Fruit fly (Drosophila melanogaster) whole organism, embryonic: ENCODE data around the gene TTLL4A.
A peak's percentile ranks its signal among the peaks of the same experiment; 100 is the strongest.

Source experiments
- Ada2b ChIP-seq: fragments of 200-800 bp; sonication (Bioruptor generic); IDR thresholded peaks from 2 replicates; pipeline ENCODE4 v1.3.6; 2022; ENCODE audit warnings: missing biosample characterization, missing genetic modification characterization
- Antp ChIP-seq: fragments of 200-800 bp; sonication (Bioruptor generic); optimal IDR thresholded peaks from 3 replicates; lab custom pipeline; 2016; ENCODE audit warnings: missing biosample characterization, missing genetic modification characterization
- CG10462 ChIP-seq: fragments of 200-800 bp; sonication (Bioruptor generic); optimal IDR thresholded peaks from 2 replicates; lab custom pipeline; 2016; ENCODE audit warnings: missing biosample characterization, missing genetic modification characterization
- CG10654 ChIP-seq: fragments of 200-800 bp; sonication (Bioruptor generic); optimal IDR thresholded peaks from 2 replicates; lab custom pipeline; 2016; ENCODE audit warnings: missing biosample characterization, missing genetic modification characterization
- CG11560 ChIP-seq: fragments of 200-800 bp; sonication (Bioruptor generic); IDR thresholded peaks from 3 replicates; pipeline ENCODE4 v1.3.6; 2022; ENCODE audit warnings: missing biosample characterization, missing genetic modification characterization
- CG11723 ChIP-seq: fragments of 200-800 bp; sonication (Bioruptor generic); optimal IDR thresholded peaks from 2 replicates; lab custom pipeline; 2017; ENCODE audit warnings: missing biosample characterization, mild to moderate bottlenecking, missing genetic modification characterization
- CG12104 ChIP-seq: fragments of 200-800 bp; sonication (Bioruptor generic); optimal IDR thresholded peaks from 3 replicates; lab custom pipeline; 2016; ENCODE audit warnings: missing biosample characterization, missing genetic modification characterization
- CG13894 ChIP-seq: fragments of 200-800 bp; sonication (Bioruptor generic); optimal IDR thresholded peaks from 3 replicates; lab custom pipeline; 2018; ENCODE audit warnings: missing biosample characterization, mild to moderate bottlenecking, missing genetic modification characterization, moderate library complexity
- CG15601 ChIP-seq: fragments of 200-800 bp; sonication (Bioruptor generic); optimal IDR thresholded peaks from 3 replicates; lab custom pipeline; 2019; ENCODE audit warnings: missing biosample characterization, mild to moderate bottlenecking, missing genetic modification characterization, moderate library complexity
- CG17186 ChIP-seq: fragments of 200-800 bp; sonication (Bioruptor generic); optimal IDR thresholded peaks from 3 replicates; lab custom pipeline; 2017; ENCODE audit warnings: missing biosample characterization, missing genetic modification reagents, missing genetic modification characterization
- CG2116 ChIP-seq: fragments of 200-800 bp; sonication (Bioruptor generic); optimal IDR thresholded peaks from 3 replicates; lab custom pipeline; 2018; ENCODE audit warnings: missing biosample characterization, mild to moderate bottlenecking, missing genetic modification characterization
- CG31441 ChIP-seq: fragments of 200-800 bp; sonication (Bioruptor generic); IDR thresholded peaks from 2 replicates; pipeline ENCODE4 v1.3.6; 2022; ENCODE audit warnings: missing biosample characterization, missing genetic modification characterization
- CG34376 ChIP-seq: fragments of 200-800 bp; sonication (Bioruptor generic); optimal IDR thresholded peaks from 2 replicates; lab custom pipeline; 2018; ENCODE audit warnings: missing biosample characterization, mild to moderate bottlenecking, missing genetic modification characterization
- CG34422 ChIP-seq: fragments of 200-800 bp; sonication (Bioruptor generic); IDR thresholded peaks from 3 replicates; pipeline ENCODE4 v1.3.6; 2022; ENCODE audit warnings: missing biosample characterization, missing genetic modification characterization
- CG3838 ChIP-seq: fragments of 200-800 bp; sonication (Bioruptor generic); optimal IDR thresholded peaks from 3 replicates; lab custom pipeline; 2016; ENCODE audit warnings: missing biosample characterization, missing genetic modification characterization
- CG4707 ChIP-seq: fragments of 200-800 bp; sonication (Bioruptor generic); optimal IDR thresholded peaks from 2 replicates; lab custom pipeline; 2018; ENCODE audit warnings: missing biosample characterization, mild to moderate bottlenecking, missing genetic modification characterization, moderate library complexity
- CG4820 ChIP-seq: fragments of 200-800 bp; sonication (Bioruptor generic); optimal IDR thresholded peaks from 3 replicates; lab custom pipeline; 2016; ENCODE audit warnings: missing biosample characterization, missing genetic modification characterization
- CG8281 ChIP-seq: fragments of 200-800 bp; sonication (Bioruptor generic); optimal IDR thresholded peaks from 2 replicates; lab custom pipeline; 2018; ENCODE audit warnings: missing biosample characterization, mild to moderate bottlenecking, missing genetic modification characterization, moderate library complexity
- CG8359 ChIP-seq: fragments of 200-800 bp; sonication (Bioruptor generic); optimal IDR thresholded peaks from 2 replicates; lab custom pipeline; 2017; ENCODE audit warnings: missing biosample characterization, mild to moderate bottlenecking, missing genetic modification characterization, borderline replicate concordance
- CG8944 ChIP-seq: fragments of 200-800 bp; sonication (Bioruptor generic); optimal IDR thresholded peaks from 3 replicates; lab custom pipeline; 2016; ENCODE audit warnings: missing biosample characterization, missing genetic modification characterization
- CG9437 ChIP-seq: fragments of 200-800 bp; sonication (Bioruptor generic); optimal IDR thresholded peaks from 2 replicates; lab custom pipeline; 2018; ENCODE audit warnings: missing biosample characterization, mild to moderate bottlenecking, missing genetic modification characterization
- CG9817 ChIP-seq: fragments of 200-800 bp; sonication (Bioruptor generic); optimal IDR thresholded peaks from 2 replicates; lab custom pipeline; 2018; ENCODE audit warnings: missing biosample characterization, mild to moderate bottlenecking, missing genetic modification characterization, moderate library complexity
- CHES-1-like ChIP-seq: fragments of 200-800 bp; sonication (Bioruptor generic); optimal IDR thresholded peaks from 2 replicates; lab custom pipeline; 2016; ENCODE audit warnings: missing biosample characterization, missing genetic modification characterization
- Doc2 ChIP-seq: fragments of 200-800 bp; sonication (Bioruptor generic); IDR thresholded peaks from 2 replicates; pipeline ENCODE4 v1.3.6; 2022; ENCODE audit warnings: missing biosample characterization, missing genetic modification characterization
- Elba2 ChIP-seq: fragments of 200-800 bp; sonication (Bioruptor generic); optimal IDR thresholded peaks from 3 replicates; lab custom pipeline; 2016; ENCODE audit warnings: missing biosample characterization, missing genetic modification characterization
- Hand ChIP-seq: fragments of 200-800 bp; sonication (Bioruptor generic); optimal IDR thresholded peaks from 2 replicates; lab custom pipeline; 2017; ENCODE audit warnings: mild to moderate bottlenecking, missing biosample characterization, missing genetic modification reagents, missing genetic modification characterization
- Hmr ChIP-seq: fragments of 200-800 bp; sonication (Bioruptor generic); optimal IDR thresholded peaks from 3 replicates; lab custom pipeline; 2017; ENCODE audit warnings: mild to moderate bottlenecking, missing biosample characterization, missing genetic modification reagents, missing genetic modification characterization
- NFAT ChIP-seq: fragments of 200-800 bp; sonication (Bioruptor generic); IDR thresholded peaks from 2 replicates; pipeline ENCODE4 v1.3.6; 2022; ENCODE audit warnings: missing biosample characterization, missing genetic modification characterization
- Six4 ChIP-seq: fragments of 200-800 bp; sonication (Bioruptor generic); optimal IDR thresholded peaks from 2 replicates; lab custom pipeline; 2016; ENCODE audit warnings: missing biosample characterization, missing genetic modification characterization
- Sry-β ChIP-seq: fragments of 200-800 bp; sonication (Bioruptor generic); optimal IDR thresholded peaks from 2 replicates; lab custom pipeline; 2018; ENCODE audit warnings: missing biosample characterization, mild to moderate bottlenecking, missing genetic modification characterization, moderate library complexity
- Usf ChIP-seq: fragments of 200-800 bp; sonication (Bioruptor generic); optimal IDR thresholded peaks from 2 replicates; lab custom pipeline; 2017; ENCODE audit warnings: missing genotype, missing biosample characterization, missing genetic modification characterization
- Xbp1 ChIP-seq: fragments of 200-800 bp; sonication (Bioruptor generic); optimal IDR thresholded peaks from 3 replicates; lab custom pipeline; 2016; ENCODE audit warnings: missing biosample characterization, mild to moderate bottlenecking, missing genetic modification characterization
- ab ChIP-seq: fragments of 200-800 bp; sonication (Bioruptor generic); optimal IDR thresholded peaks from 2 replicates; lab custom pipeline; 2016; ENCODE audit warnings: missing biosample characterization, missing genetic modification characterization
- aop ChIP-seq: fragments of 200-800 bp; sonication (Bioruptor generic); IDR thresholded peaks from 2 replicates; pipeline ENCODE4 v1.3.6; 2022; ENCODE audit warnings: missing biosample characterization, missing genetic modification characterization
- bsh ChIP-seq, 2 experiments: fragments of 200-800 bp; sonication (Bioruptor generic); optimal IDR thresholded peaks; 2 replicates each; lab custom pipeline; 2017 to 2018; ENCODE audit warnings: mild to moderate bottlenecking in 2 of 2, missing biosample characterization in 2 of 2, missing genetic modification characterization in 2 of 2, moderate library complexity in 1 of 2
- chinmo ChIP-seq: fragments of 200-800 bp; sonication (Bioruptor generic); IDR thresholded peaks from 4 replicates; pipeline ENCODE4 v1.3.6; 2022; ENCODE audit warnings: missing biosample characterization, missing genetic modification characterization; ENCODE audit not compliant: partially characterized antibody
- crol ChIP-seq: fragments of 200-800 bp; sonication (Bioruptor generic); IDR thresholded peaks from 2 replicates; pipeline ENCODE4 v1.3.6; 2022; ENCODE audit warnings: missing biosample characterization, missing genetic modification characterization
- esg ChIP-seq: fragments of 200-800 bp; sonication (Bioruptor generic); conservative IDR thresholded peaks from 2 replicates; pipeline ENCODE4 v1.3.6; 2022; ENCODE audit warnings: missing biosample characterization, missing genetic modification characterization
- gcm ChIP-seq: fragments of 200-800 bp; sonication (Bioruptor generic); optimal IDR thresholded peaks from 2 replicates; lab custom pipeline; 2019; ENCODE audit warnings: missing biosample characterization, mild to moderate bottlenecking, missing genetic modification characterization, moderate library complexity
- grau ChIP-seq: fragments of 200-800 bp; optimal IDR thresholded peaks from 3 replicates; lab custom pipeline; 2019; ENCODE audit warnings: missing biosample characterization, mild to moderate bottlenecking, missing genetic modification characterization, moderate library complexity
- lilli ChIP-seq: fragments of 200-800 bp; sonication (Bioruptor generic); optimal IDR thresholded peaks from 3 replicates; lab custom pipeline; 2016; ENCODE audit warnings: missing biosample characterization, missing genetic modification characterization
- lov ChIP-seq, 2 experiments: fragments of 200-800 bp in 1 of 2; fragments of >200 bp in 1 of 2; sonication (Bioruptor generic) in 1 of 2; IDR thresholded peaks in 1 of 2; optimal IDR thresholded peaks in 1 of 2; 2 replicates in 1 of 2; 3 replicates in 1 of 2; pipeline versions ENCODE4 v1.3.6 to Lab custom; 2017 to 2022; ENCODE audit warnings: missing biosample characterization in 1 of 2, missing genetic modification characterization in 1 of 2
- oc ChIP-seq: fragments of 200-800 bp; sonication (Bioruptor generic); optimal IDR thresholded peaks from 2 replicates; lab custom pipeline; 2018; ENCODE audit warnings: missing biosample characterization, mild to moderate bottlenecking, missing genetic modification characterization, moderate library complexity
- row ChIP-seq: fragments of 200-800 bp; sonication (Bioruptor generic); IDR thresholded peaks from 3 replicates; pipeline ENCODE4 v1.3.6; 2022; ENCODE audit warnings: missing biosample characterization, missing genetic modification characterization
- salm ChIP-seq: fragments of 200-800 bp; sonication (Bioruptor generic); optimal IDR thresholded peaks from 2 replicates; lab custom pipeline; 2018; ENCODE audit warnings: missing biosample characterization, mild to moderate bottlenecking, missing genetic modification characterization
- sim ChIP-seq: fragments of 200-800 bp; sonication (Bioruptor generic); IDR thresholded peaks from 2 replicates; pipeline ENCODE4 v1.3.6; 2022; ENCODE audit warnings: missing biosample characterization, missing genetic modification characterization
- slou ChIP-seq: fragments of 200-800 bp; sonication (Bioruptor generic); optimal IDR thresholded peaks from 3 replicates; lab custom pipeline; 2016; ENCODE audit warnings: missing biosample characterization, missing genetic modification characterization
- sob ChIP-seq: fragments of 200-800 bp; sonication (Bioruptor generic); IDR thresholded peaks from 2 replicates; pipeline ENCODE4 v1.3.6; 2022; ENCODE audit warnings: missing biosample characterization, missing genetic modification characterization
- ssp ChIP-seq: fragments of 200-800 bp; sonication (Bioruptor generic); IDR thresholded peaks from 2 replicates; pipeline ENCODE4 v1.3.6; 2022; ENCODE audit warnings: missing biosample characterization, missing genetic modification characterization
- zfh1 ChIP-seq: fragments of 200-800 bp; sonication (Bioruptor generic); IDR thresholded peaks from 3 replicates; pipeline ENCODE4 v1.3.6; 2022; ENCODE audit warnings: missing biosample characterization, missing genetic modification characterization

The TTLL4A gene

DNA sequence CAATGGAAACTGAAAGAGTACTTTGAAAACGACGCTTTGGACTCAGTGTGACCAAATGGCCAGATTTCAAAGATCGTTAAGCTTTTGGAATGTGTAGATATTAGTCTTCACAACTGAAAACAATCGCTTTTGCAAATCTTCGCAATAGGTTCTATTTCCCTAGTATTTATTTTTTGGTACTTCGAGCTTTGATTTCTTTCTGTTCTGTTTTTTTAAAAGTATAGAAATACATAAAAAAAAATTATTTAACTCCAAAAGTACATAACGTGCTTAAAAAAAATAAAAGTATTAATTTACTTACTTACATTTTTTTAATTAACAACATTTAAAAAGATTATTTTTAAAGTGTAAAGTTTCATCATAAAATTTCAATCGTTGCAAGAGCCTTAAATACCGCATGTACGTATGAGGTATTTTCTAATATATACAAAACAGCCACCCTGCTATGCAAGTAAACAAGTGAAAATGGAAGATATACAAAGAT, 1.8 kb upstream of the TTLL4A start, which contains the start of the genes piwi and CG12253 (continued):
- TF ChIP-seq CG4707 (GFP tag; lab: Kevin White, UChicago) (peak; percentile 7), ab (GFP tag; lab: Kevin White, UChicago) (no peak), sim (GFP tag; lab: Robert Waterston, UW) (peak; percentile 64; the same call in 1 of the 2 replicates), aop (GFP tag; lab: Robert Waterston, UW) (no peak), sob (GFP tag; lab: Robert Waterston, UW) (peak; percentile 85; the same call in 1 of the 2 replicates), grau (tag; lab: Kevin White, UChicago) (peak; percentile 87), Elba2 (GFP tag; lab: Kevin White, UChicago) (no peak), oc (tag; lab: Kevin White, UChicago) (no peak), Hand (GFP tag; lab: Kevin White, UChicago) (peak; percentile 25), lilli (GFP tag; lab: Kevin White, UChicago) (peak; percentile 62), CG34376 (GFP tag; lab: Kevin White, UChicago) (no peak), CG11560 (tag; lab: Robert Waterston, UW) (0 out of 3 replicates have a peak, but pooled peaks have one; percentile 51), chinmo (no peak), CG15601 (tag; lab: Kevin White, UChicago) (peak; percentile 86), CHES-1-like (peak; percentile 32), CG8944 (GFP tag; lab: Kevin White, UChicago) (no peak), CG3838 (GFP tag; lab: Kevin White, UChicago) (peak; percentile 35), CG4820 (GFP tag; lab: Kevin White, UChicago) (peak; percentile 14), NFAT (no peak), CG13894 (tag; lab: Kevin White, UChicago) (no peak), zfh1 (GFP tag; lab: Robert Waterston, UW) (peak; percentile 67; the same call in 2 of the 3 replicates), CG10462 (GFP tag; lab: Kevin White, UChicago) (peak; percentile 8), CG17186 (GFP tag; lab: Kevin White, UChicago) (no peak), lov (optimal IDR thresholded peaks at IDR 0.05; lab: Kevin White, UChicago) (no peak), lov (GFP tag; IDR thresholded peaks at IDR 0.05; lab: Robert Waterston, UW) (no peak), CG12104 (GFP tag; lab: Kevin White, UChicago) (peak; percentile 19), Six4 (GFP tag; lab: Kevin White, UChicago) (peak; percentile 37), CG34422 (GFP tag; lab: Robert Waterston, UW) (no peak), CG9817 (peak; percentile 78), salm (tag; lab: Kevin White, UChicago) (no peak), Xbp1 (GFP tag; lab: Kevin White, UChicago) (peak; percentile 83), ssp (no peak), row (GFP tag; lab: Robert Waterston, UW) (peak; percentile 83), Usf (GFP tag; lab: Kevin White, UChicago) (peak; percentile 52), CG2116 (GFP tag; lab: Kevin White, UChicago) (peak; percentile 57), Sry-β (GFP tag; lab: Kevin White, UChicago) (no peak), CG8281 (no peak), slou (GFP tag; lab: Kevin White, UChicago) (peak; percentile 52), Hmr (GFP tag; lab: Kevin White, UChicago) (no peak), gcm (GFP tag; lab: Kevin White, UChicago) (no peak), CG31441 (no peak), CG11723 (no peak), crol (GFP tag; lab: Robert Waterston, UW) (no peak), Ada2b (GFP tag; lab: Robert Waterston, UW) (peak; percentile 49; the same call in 1 of the 2 replicates), Doc2 (GFP tag; lab: Robert Waterston, UW) (no peak), CG9437 (peak; percentile 72), CG8359 (GFP tag; lab: Kevin White, UChicago) (no peak), CG10654 (GFP tag; lab: Kevin White, UChicago) (peak; percentile 18), bsh (GFP tag; optimal IDR thresholded peaks at IDR 0.05; lab: Kevin White, UChicago) (peak in 1 of 2 experiments; percentile 85), esg (GFP tag; lab: Robert Waterston, UW) (peak; percentile 75), Antp (GFP tag; lab: Kevin White, UChicago) (peak; percentile 7)
